Fruit fly (Drosophila melanogaster): Measurements from ENCODE around the gene jumu.

The jumu gene

DNA sequence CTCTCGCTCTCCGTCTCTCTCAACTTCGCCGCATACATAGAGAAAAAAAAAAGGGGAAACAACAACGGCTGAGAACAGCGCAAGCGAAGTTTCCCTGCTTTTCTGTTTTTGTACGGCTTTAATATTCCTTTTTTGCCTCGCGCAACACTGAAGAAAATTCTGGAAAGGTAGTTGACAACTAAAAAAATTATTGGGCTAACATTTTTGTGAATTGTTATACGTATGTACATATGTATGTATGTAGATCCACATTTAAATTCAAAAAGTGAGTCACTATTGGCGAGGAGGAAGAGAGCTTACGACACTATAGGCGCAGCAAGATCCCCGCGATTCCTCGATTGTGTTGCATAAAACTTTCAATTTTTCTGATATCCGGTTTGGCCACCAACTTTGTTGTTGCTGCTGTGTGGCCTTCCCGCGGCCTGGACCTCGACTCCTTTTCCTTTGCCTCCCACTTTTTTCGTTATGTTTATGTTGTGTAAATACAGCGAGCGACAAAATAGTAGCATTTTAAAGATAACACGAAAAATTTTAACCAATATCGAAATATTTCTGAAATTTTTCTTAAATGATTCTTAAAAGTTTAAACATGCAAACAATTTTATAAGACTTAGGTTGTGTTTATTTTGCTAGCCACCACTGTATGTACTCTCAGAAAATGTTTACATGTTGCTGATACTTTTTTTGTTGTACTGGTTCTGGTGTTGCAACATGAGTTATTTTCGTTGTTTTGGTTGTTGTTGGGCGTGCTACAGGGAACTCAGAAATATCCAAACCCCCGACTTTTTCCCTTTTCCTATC is 6.8 kb downstream of the jumu start:
- no peak for TF ChIP-seq CG17801 (GFP tag; optimal IDR thresholded peaks at IDR 0.05; ENCODE audit: partially characterized antibody)

DNA sequence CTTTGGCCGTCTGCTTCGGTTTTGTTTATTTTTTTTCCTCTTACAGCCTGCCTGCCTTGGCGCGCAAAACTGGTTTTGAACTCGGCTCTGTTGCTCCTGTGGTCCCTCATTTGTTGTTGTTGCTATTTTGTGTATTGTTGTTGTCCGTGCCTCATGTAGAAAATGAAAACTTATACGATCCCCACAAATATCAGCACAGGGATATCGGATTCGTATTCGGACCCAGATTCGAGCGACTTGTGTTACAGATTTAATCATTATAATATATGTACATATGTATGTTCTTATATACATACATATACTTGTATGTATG is 7.3 kb downstream of the jumu start:
- TF ChIP-seq CG17801 (GFP tag; optimal IDR thresholded peaks at IDR 0.05; ENCODE audit: partially characterized antibody): no peak

DNA sequence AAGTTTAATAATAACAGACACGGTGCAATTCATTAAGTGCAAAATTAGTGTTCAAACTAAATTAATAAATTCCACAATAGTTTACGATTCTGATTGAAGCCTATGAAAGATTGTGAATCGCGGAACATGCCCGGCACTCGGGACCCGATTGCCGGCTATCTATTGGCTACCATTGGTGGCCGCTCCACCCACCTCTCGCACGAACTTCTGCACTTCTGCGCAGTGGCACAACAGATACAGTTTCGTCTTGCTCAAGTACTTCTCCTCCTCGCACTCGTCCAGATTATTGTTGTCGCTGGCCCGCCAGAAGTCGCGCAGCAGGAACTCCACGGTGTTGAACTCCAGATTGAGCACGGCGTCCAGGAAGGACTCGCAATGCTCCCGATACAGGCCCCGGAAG is 14.3 kb downstream of the jumu start:
- no peak for TF ChIP-seq CG17801 (GFP tag; optimal IDR thresholded peaks at IDR 0.05; ENCODE audit: partially characterized antibody)

DNA sequence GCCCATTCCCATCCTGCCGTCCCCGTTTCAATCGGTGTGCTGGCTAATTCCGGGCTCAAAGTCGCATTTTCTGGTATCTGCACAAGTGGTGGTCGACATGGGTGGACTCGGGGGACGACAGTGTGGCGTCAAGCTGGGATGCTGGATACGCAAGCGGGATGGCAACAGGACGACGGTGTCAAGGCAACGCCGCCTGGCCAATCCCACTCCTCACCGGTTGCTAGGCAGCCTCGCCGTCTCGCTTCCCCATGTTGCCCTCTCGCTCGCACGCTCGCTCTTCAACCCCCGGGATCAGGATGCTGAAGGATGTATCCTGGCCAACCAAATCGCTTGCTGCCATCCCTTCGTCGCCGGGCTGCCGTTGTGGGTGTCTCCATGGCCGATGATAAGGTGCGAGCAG is 18.3 kb downstream of the jumu start:
- no peak for TF ChIP-seq CG17801 (GFP tag; optimal IDR thresholded peaks at IDR 0.05; ENCODE audit: partially characterized antibody)

DNA sequence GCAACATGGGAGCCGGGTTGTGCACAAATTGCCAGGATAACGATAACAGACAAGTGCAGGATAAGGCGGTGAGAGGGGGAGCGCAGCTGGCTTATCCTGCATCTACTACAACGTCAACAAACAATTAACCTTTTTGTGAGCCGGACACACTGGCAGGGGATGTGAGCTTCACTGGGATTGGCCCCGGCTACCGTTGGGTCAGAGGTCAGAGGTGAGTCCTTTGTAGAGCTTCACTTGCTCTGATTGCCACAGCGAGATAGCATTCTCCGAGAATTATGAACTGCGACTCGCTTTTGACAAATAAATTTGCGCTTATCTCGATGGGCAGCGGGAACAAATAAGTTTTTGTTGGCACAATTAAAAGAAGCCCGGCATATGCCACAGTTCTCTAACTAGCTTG is 19.8 kb downstream of the jumu start:
- no peak for TF ChIP-seq CG17801 (GFP tag; optimal IDR thresholded peaks at IDR 0.05; ENCODE audit: partially characterized antibody)

DNA sequence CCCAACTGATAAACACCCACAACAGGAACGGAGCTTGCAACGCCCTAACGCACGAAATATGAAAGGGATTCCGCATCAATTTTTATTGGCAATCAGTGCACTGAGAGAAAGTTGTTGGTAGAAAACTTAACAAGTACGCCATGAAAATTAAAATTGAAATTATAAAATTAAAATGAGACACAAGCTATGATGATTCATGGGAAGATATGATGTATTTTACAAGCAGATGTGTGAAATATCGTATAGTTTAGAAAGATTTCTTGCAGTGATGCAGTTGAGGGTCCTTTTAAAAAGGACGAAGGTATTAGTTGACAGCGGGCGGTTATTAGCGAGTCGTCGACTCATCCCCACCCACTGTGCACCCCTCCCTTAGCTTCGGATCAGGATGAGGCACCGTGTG is 20.5 kb downstream of the jumu start:
- no peak for TF ChIP-seq CG17801 (GFP tag; optimal IDR thresholded peaks at IDR 0.05; ENCODE audit: partially characterized antibody)

DNA sequence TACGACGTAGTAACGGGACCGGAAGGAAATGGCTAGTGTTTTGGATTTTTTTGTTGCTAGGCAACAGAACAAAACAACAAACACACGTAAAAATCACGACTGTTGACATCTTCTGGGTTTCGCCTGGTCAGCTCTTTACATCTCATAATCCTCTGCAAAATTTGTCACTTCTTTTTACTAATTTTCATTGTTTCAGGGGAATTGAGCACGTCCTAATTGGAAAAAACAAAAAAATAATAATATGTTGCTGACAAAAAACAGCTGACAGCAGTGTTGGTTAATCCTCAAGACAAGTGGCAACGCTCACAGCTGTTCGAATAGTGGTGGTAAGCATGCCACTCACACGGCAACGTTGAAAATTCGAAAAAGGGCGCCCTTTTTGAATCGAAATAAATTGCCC is 27.9 kb downstream of the jumu start, which contains the start of gene Rfx:
TSS of gene Rfx (minus strand) at position 220 of the 400 bp plus-strand sequence.
- TF ChIP-seq CG17801 (GFP tag; optimal IDR thresholded peaks at IDR 0.05; ENCODE audit: partially characterized antibody): peak; percentile 74

DNA sequence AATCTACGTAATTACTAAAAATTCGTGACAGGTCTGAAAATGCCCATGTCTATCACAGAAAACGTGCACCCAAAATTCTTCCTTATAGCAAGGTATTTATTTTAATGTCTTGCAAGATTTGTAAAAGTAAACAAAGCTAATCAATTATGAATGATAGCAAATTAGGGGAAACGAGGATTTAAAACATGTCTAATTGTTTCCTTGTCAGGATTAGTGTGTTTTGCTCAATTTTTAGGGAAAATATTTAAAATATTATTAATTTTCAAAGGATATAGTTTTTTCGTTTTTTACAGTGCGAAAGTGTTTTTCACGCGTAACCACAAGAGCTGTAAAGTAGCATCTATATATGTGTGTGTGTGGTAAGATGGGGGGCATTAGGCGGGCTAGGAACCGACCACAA is 29.0 kb downstream of the jumu start:
- no peak for TF ChIP-seq CG17801 (GFP tag; optimal IDR thresholded peaks at IDR 0.05; ENCODE audit: partially characterized antibody)

DNA sequence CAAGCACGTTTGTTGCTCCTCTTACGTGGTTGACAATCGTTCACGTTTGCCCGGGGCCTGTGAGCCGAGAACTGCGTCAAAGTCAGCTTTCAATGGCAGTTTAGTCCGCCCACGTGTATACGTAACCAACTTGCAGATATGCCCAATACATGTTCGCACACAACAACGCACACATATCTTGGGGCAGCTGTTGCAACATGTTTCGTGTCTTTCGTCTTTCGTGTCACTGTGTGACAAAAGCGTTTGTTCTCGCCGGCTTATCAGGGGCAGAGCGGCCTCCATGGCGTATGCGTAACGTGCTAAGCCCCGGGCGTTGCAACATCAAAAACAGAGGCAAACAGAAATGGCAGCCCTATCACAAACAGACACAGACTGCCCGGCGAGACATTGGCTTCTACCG is 29.4 kb downstream of the jumu start:
- no peak for TF ChIP-seq CG17801 (GFP tag; optimal IDR thresholded peaks at IDR 0.05; ENCODE audit: partially characterized antibody)

DNA sequence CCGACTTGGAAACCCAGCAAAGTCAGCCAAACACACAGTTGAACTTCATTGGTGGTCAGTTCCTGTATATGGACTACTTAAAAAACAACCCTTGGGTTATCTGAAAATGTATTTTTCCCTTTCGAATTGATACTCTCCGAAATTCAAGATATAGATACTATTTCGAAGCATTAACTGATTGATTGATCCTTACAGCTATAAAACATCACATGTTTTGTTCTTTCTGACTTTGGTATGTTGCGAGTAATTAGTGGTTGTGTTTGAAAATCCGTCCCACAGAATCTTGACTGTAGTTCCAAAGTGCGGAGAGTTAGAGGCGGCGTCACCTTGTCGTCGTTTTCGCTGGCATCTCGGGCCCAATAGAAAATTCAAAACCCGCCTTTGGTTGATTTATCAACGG is 30.0 kb downstream of the jumu start:
- no peak for TF ChIP-seq CG17801 (GFP tag; optimal IDR thresholded peaks at IDR 0.05; ENCODE audit: partially characterized antibody)

DNA sequence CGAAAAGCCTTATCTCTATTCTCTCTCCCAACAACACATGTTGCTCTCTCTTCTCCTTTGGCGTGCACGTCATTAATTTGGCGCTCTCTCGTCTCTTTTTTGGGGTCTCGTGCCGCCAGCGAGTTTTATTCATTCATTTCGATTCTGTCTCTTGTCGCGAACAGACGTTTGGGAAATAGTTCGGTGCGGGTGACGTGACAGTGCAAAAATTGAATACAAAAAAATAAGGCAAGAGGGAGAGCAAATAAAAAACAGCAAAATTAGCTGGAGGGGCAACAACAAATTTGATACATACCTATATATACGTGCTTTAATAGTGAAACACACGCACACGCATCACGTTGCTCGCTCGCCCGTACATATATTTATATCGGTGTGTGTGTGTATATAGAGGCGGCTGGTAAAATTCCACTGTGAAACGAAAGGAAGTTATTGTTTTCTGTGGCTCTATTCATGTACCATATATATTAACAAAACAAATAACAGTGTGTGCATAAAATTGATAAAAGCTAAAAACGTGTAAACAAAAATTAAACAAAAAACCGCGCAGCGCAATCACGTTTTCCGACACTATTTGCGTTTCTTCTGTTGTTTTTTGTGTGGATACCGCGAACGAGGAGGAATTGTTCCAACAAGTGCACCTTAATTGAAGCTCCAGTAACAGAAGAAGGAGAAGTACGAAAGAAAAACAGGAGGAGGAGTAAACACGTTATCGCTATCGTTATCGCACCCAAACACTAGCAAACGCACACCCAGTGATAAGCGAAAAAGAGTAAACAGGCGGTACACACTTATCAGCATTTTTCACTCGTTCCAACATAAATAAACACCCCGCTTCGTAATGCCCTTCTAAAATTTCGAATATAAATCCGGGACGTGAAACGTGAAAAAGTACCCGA is 38.4 kb downstream of the jumu start, which contains the start of gene cwo:
TSS of gene cwo (plus strand) at position 131 of the 899 bp plus-strand sequence.
- peak; percentile 5 for TF ChIP-seq CG17801 (GFP tag; optimal IDR thresholded peaks at IDR 0.05; ENCODE audit: partially characterized antibody)

DNA sequence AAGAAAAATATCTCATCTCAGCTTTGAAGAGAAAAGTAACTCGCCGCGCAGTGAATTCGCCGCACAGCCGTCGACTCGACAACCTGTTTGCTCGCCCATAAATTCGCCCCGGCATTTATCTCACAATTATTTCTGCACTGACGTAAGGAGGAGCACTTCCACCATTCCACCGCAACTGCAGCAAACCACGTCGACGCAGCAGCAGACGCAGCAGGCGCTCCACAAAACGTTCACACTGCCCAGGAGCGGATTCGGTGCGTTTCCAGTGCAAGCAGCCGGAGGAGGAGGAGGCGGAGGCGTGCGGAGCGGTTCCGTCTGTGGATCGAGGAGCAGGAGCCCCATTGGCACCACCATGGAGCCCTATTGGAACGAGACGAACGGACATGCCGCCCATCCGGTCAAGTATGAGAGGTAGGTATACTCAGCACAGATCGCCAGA is 39.1 kb downstream of the jumu start:
- TF ChIP-seq CG17801 (GFP tag; optimal IDR thresholded peaks at IDR 0.05; ENCODE audit: partially characterized antibody): no peak

DNA sequence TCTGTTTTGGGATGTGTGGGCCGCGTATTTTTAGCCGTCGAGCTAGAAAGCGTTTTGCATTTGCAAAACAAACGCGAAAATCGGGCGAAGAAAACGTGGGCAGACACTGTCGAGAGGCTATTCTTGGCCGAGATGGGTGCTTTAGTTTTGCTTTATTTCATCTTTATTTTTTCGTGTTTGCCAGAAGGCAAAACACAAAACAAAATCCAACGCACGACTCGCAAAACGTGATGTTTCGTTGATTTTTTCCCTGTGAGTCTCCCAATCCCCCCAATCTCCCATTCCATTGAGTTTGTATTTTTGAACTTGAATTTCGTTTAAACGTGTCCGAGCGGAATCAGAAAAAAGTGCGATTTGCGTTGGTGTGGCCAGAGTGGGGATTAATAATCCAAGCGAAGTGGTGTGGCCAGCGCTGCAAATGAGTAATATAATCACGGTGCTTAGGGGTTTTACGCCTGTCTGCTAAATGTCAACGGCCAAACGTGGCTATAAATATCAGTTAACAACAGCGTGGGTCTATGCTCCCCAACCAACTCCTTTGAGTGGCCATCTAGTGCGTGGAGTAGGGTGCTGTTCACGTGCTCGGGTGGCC is 40.0 kb downstream of the jumu start:
- no peak for TF ChIP-seq CG17801 (GFP tag; optimal IDR thresholded peaks at IDR 0.05; ENCODE audit: partially characterized antibody)

DNA sequence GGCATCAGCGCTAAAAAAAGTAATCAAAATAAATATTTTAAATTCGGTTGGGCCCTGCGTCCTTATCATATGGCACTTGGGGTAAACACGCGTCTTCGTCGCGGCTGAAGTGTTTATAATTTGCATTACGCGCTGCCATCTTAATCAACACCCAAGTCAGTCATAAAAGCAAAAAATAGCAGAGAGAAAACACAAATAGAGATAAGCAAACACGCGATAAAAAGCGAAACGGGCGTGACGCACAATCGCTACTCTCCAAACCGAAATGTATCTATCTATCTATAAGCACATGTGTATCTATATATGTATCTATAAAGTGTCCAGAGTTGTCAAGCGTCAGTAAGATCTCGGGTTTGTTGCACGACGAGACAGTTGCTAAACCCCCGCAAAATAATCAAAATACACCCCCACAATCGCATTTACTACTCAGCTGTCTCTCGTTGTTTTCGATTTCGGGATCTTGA is 41.0 kb downstream of the jumu start:
- no peak for TF ChIP-seq CG17801 (GFP tag; optimal IDR thresholded peaks at IDR 0.05; ENCODE audit: partially characterized antibody)

DNA sequence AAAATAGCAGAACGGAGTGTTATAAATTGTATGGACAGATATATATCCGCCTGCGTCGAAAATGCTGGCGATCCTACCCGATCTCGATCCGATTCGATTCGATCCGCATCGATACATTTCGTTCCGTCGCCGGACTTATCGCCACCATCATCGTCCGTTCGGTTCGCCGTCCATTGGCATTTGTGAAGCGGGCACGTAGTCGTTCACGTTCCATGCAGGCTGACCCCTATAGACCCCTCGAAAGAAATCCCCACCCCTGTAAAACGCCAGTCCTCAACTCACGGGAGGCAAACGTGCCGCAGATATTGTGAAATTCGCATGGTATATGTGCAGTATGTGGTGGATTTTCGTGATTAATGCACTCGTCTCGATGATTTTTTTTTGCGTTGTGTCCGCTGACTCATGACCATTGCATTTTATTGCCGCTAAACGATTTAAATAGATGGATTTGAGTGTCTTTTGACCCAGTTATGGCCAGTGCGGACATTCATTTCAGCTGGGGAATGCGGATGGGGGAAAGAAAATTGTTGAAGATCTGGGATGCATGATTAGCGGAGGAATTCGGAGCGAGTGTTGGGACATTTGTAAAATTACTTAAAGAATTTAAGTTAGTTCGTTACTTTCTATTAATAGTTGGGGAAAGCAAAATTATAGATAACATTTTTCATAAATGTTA is 42.0 kb downstream of the jumu start:
- TF ChIP-seq CG17801 (GFP tag; optimal IDR thresholded peaks at IDR 0.05; ENCODE audit: partially characterized antibody): no peak
